Worm (Caenorhabditis elegans): ENCODE results near the gene ntl-4.

ntl-4 gene

ce11 chrIV:7916907-7917306 is 6.5 kb downstream of the ntl-4 start:
- TF ChIP-seq blmp-1 (tag; optimal IDR thresholded peaks at IDR 0.05) (no peak), mab-5 (tag; optimal IDR thresholded peaks at IDR 0.05) (no peak), snpc-4 (tag; optimal IDR thresholded peaks at IDR 0.05) (no peak), mls-2 (tag; optimal IDR thresholded peaks at IDR 0.05) (no peak)

ce11 chrIV:7917881-7918280 is 7.5 kb downstream of the ntl-4 start:
- no peak for TF ChIP-seq nhr-237 (tag; optimal IDR thresholded peaks at IDR 0.05)
- TF ChIP-seq elt-3 (tag; optimal IDR thresholded peaks at IDR 0.05) = no peak
- TF ChIP-seq unc-120 (tag; optimal IDR thresholded peaks at IDR 0.05; ENCODE audit: poor library complexity, severe bottlenecking) = no peak
- TF ChIP-seq mls-2 (tag; optimal IDR thresholded peaks at IDR 0.05) = no peak

DNA sequence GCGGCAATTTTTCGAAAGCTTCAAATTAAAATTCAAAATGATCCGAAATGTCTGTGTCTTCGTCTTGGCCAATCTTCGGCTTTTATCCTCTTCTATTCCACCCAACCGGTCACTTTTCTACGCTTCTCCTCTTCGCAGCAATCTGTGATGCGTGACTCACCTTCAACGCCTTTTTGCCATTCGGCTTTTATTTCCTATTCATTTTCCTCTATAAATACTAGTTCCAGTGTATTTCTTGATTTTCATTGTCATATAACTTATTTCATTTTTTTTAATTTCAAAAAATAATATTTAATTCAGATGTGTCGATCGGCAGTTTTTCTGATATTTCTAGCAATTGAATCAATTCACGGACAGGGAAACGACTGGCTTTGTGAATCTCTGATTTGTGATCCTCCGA is 9.8 kb downstream of the ntl-4 start, which contains the start of gene C49H3.16:
Gene C49H3.16, plus strand, starts transcription at position 301 of the 400 bp plus-strand sequence.
- TF ChIP-seq drap-1 (GFP tag; optimal IDR thresholded peaks at IDR 0.05) (no peak), cnd-1 (tag; optimal IDR thresholded peaks at IDR 0.05) (no peak), sem-2 (GFP tag; optimal IDR thresholded peaks at IDR 0.05) (no peak), ztf-11 (tag; optimal IDR thresholded peaks at IDR 0.05) (no peak), M03D4.4 (tag; optimal IDR thresholded peaks at IDR 0.05) (no peak), nhr-76 (tag; optimal IDR thresholded peaks at IDR 0.05) (no peak)

- TF ChIP-seq mep-1 (tag; optimal IDR thresholded peaks at IDR 0.05) (peak; percentile 78), snpc-4 (tag; optimal IDR thresholded peaks at IDR 0.05) (no peak), sem-2 (GFP tag; optimal IDR thresholded peaks at IDR 0.05) (no peak), ceh-39 (tag; optimal IDR thresholded peaks at IDR 0.05) (no peak), ceh-83 (GFP tag; optimal IDR thresholded peaks at IDR 0.05) (no peak), unc-62 (GFP tag; optimal IDR thresholded peaks at IDR 0.05) (no peak), nhr-12 (tag; optimal IDR thresholded peaks at IDR 0.05) (no peak), drap-1 (GFP tag; optimal IDR thresholded peaks at IDR 0.05) (no peak), ces-1 (GFP tag; optimal IDR thresholded peaks at IDR 0.05) (peak; percentile 68), tbx-8 (GFP tag; optimal IDR thresholded peaks at IDR 0.05) (no peak), mab-5 (tag; optimal IDR thresholded peaks at IDR 0.05) (no peak), lin-32 (GFP tag; optimal IDR thresholded peaks at IDR 0.05) (no peak), unc-39 (tag; optimal IDR thresholded peaks at IDR 0.05) (no peak), nhr-237 (tag; optimal IDR thresholded peaks at IDR 0.05) (no peak), lin-13 (tag; optimal IDR thresholded peaks at IDR 0.05) (peak; percentile 11), lsy-2 (tag; optimal IDR thresholded peaks at IDR 0.05) (peak; percentile 18), ham-2 (GFP tag; optimal IDR thresholded peaks at IDR 0.05) (peak; percentile 55), ceh-43 (GFP tag; optimal IDR thresholded peaks at IDR 0.05) (no peak), hlh-1 (tag; optimal IDR thresholded peaks at IDR 0.05) (no peak), nhr-28 (tag; optimal IDR thresholded peaks at IDR 0.05) (no peak), M03D4.4 (tag; optimal IDR thresholded peaks at IDR 0.05) (no peak), cnd-1 (tag; optimal IDR thresholded peaks at IDR 0.05) (no peak), mls-2 (tag; optimal IDR thresholded peaks at IDR 0.05) (no peak), flh-1 (GFP tag; optimal IDR thresholded peaks at IDR 0.05) (no peak), nhr-76 (tag; optimal IDR thresholded peaks at IDR 0.05) (no peak), bed-3 (GFP tag; optimal IDR thresholded peaks at IDR 0.05) (no peak), blmp-1 (tag; optimal IDR thresholded peaks at IDR 0.05) (no peak)
Observed at ce11 chrIV:7923982-7924480, 13.7 kb downstream of the ntl-4 start, which contains the start of the genes xpo-3 and C49H3.3. xpo-3 (minus strand) TSS chrIV:7924032. C49H3.3 (plus strand) TSS chrIV:7924350.

- TF ChIP-seq nhr-28 (tag; optimal IDR thresholded peaks at IDR 0.05) (no peak), nhr-76 (tag; optimal IDR thresholded peaks at IDR 0.05) (no peak), unc-39 (tag; optimal IDR thresholded peaks at IDR 0.05) (no peak), blmp-1 (tag; optimal IDR thresholded peaks at IDR 0.05) (no peak), tbx-8 (GFP tag; optimal IDR thresholded peaks at IDR 0.05) (no peak), M03D4.4 (tag; optimal IDR thresholded peaks at IDR 0.05) (no peak), ztf-11 (tag; optimal IDR thresholded peaks at IDR 0.05) (no peak), drap-1 (GFP tag; optimal IDR thresholded peaks at IDR 0.05) (no peak), pha-4 (tag; optimal IDR thresholded peaks at IDR 0.05) (no peak), sem-2 (GFP tag; optimal IDR thresholded peaks at IDR 0.05) (no peak), nhr-2 (tag; optimal IDR thresholded peaks at IDR 0.05) (no peak), unc-62 (GFP tag; optimal IDR thresholded peaks at IDR 0.05) (no peak), ceh-83 (GFP tag; optimal IDR thresholded peaks at IDR 0.05) (no peak), zip-8 (tag; optimal IDR thresholded peaks at IDR 0.05) (no peak), cnd-1 (tag; optimal IDR thresholded peaks at IDR 0.05) (no peak), hlh-1 (tag; optimal IDR thresholded peaks at IDR 0.05) (no peak)
Observed at ce11 chrIV:7924975-7925828, 14.8 kb downstream of the ntl-4 start.

All from whole organism, mixed stage, embryonic.